Fruit fly (Drosophila melanogaster) whole organism, prepupa: ENCODE measurements around the gene Acp32CD.

Source experiments
- CG10631 ChIP-seq: fragments of 200-800 bp; sonication (Bioruptor generic); optimal IDR thresholded peaks from 2 replicates; lab custom pipeline; 2016; ENCODE audit warnings: missing biosample characterization, missing genetic modification characterization
- CG10669 ChIP-seq: fragments of 200-800 bp; sonication (Bioruptor generic); optimal IDR thresholded peaks from 3 replicates; lab custom pipeline; 2018; ENCODE audit warnings: missing biosample characterization, mild to moderate bottlenecking, missing genetic modification characterization, moderate library complexity
- CG11294 ChIP-seq: fragments of 200-800 bp; sonication (Bioruptor generic); IDR thresholded peaks from 2 replicates; pipeline ENCODE4 v1.3.6; 2022; ENCODE audit warnings: missing biosample characterization, missing genetic modification characterization
- CG11762 ChIP-seq: fragments of 200-800 bp; sonication (Bioruptor generic); optimal IDR thresholded peaks from 3 replicates; lab custom pipeline; 2016; ENCODE audit warnings: missing biosample characterization, missing genetic modification characterization; ENCODE audit not compliant: insufficient read depth
- CG11902 ChIP-seq: fragments of 200-800 bp; sonication (Bioruptor generic); optimal IDR thresholded peaks from 3 replicates; lab custom pipeline; 2016; ENCODE audit warnings: missing biosample characterization, missing genetic modification characterization
- CG15336 ChIP-seq: fragments of 200-800 bp; sonication (Bioruptor generic); IDR thresholded peaks from 2 replicates; pipeline ENCODE4 v1.3.6; 2022; ENCODE audit warnings: missing biosample characterization, missing genetic modification characterization
- CG16779 ChIP-seq: fragments of 200-800 bp; sonication (Bioruptor generic); optimal IDR thresholded peaks from 3 replicates; lab custom pipeline; 2017; ENCODE audit warnings: missing biosample characterization, mild to moderate bottlenecking, missing genetic modification characterization
- CG3032 ChIP-seq: fragments of 200-800 bp; optimal IDR thresholded peaks from 2 replicates; lab custom pipeline; 2019; ENCODE audit warnings: missing biosample characterization, mild to moderate bottlenecking, missing genetic modification characterization, moderate library complexity
- CG31627 ChIP-seq: fragments of 200-800 bp; sonication (Bioruptor generic); optimal IDR thresholded peaks from 3 replicates; lab custom pipeline; 2016; ENCODE audit warnings: missing biosample characterization, missing genetic modification characterization
- CG32006 ChIP-seq: fragments of 200-800 bp; sonication (Bioruptor generic); optimal IDR thresholded peaks from 3 replicates; lab custom pipeline; 2017; ENCODE audit warnings: missing biosample characterization, mild to moderate bottlenecking, missing genetic modification characterization
- CG34406 ChIP-seq: fragments of 200-800 bp; sonication (Bioruptor generic); optimal IDR thresholded peaks from 3 replicates; lab custom pipeline; 2016; ENCODE audit warnings: missing biosample characterization, missing genetic modification characterization
- CG3919 ChIP-seq: fragments of 200-800 bp; sonication (Bioruptor generic); optimal IDR thresholded peaks from 3 replicates; lab custom pipeline; 2016; ENCODE audit warnings: missing biosample characterization, missing genetic modification characterization
- CG4318 ChIP-seq: fragments of 200-800 bp; sonication (Bioruptor generic); optimal IDR thresholded peaks from 3 replicates; lab custom pipeline; 2017; ENCODE audit warnings: missing biosample characterization, mild to moderate bottlenecking, missing genetic modification characterization
- CG6163 ChIP-seq: fragments of 200-800 bp; sonication (Bioruptor generic); IDR thresholded peaks from 3 replicates; pipeline ENCODE4 v1.3.6; 2022; ENCODE audit warnings: missing biosample characterization, missing genetic modification characterization
- CG6276 ChIP-seq: fragments of 200-800 bp; sonication (Bioruptor generic); optimal IDR thresholded peaks from 2 replicates; lab custom pipeline; 2017; ENCODE audit warnings: missing biosample characterization, mild to moderate bottlenecking, missing genetic modification characterization
- CG6792 ChIP-seq: fragments of 200-800 bp; sonication (Bioruptor generic); optimal IDR thresholded peaks from 3 replicates; lab custom pipeline; 2016; ENCODE audit warnings: missing biosample characterization, missing genetic modification characterization
- CG6808 ChIP-seq: fragments of 200-800 bp; sonication (Bioruptor generic); optimal IDR thresholded peaks from 3 replicates; lab custom pipeline; 2017; ENCODE audit warnings: missing biosample characterization, missing genetic modification characterization, mild to moderate bottlenecking, moderate library complexity, missing genetic modification reagents
- CG6854 ChIP-seq: fragments of 200-800 bp; sonication (Bioruptor generic); optimal IDR thresholded peaks from 2 replicates; lab custom pipeline; 2017; ENCODE audit warnings: missing biosample characterization, mild to moderate bottlenecking, missing genetic modification characterization
- CG7368 ChIP-seq: fragments of 200-800 bp; sonication (Bioruptor generic); optimal IDR thresholded peaks from 3 replicates; lab custom pipeline; 2016; ENCODE audit warnings: missing biosample characterization, missing genetic modification characterization
- CG8119 ChIP-seq: fragments of 200-800 bp; sonication (Bioruptor generic); IDR thresholded peaks from 3 replicates; pipeline ENCODE4 v1.3.6; 2022; ENCODE audit warnings: missing biosample characterization, missing genetic modification characterization
- CG8632 ChIP-seq: fragments of 200-800 bp; sonication (Bioruptor generic); optimal IDR thresholded peaks from 3 replicates; lab custom pipeline; 2016; ENCODE audit warnings: missing biosample characterization, missing genetic modification characterization
- CG9139 ChIP-seq: fragments of 200-800 bp; sonication (Bioruptor generic); optimal IDR thresholded peaks from 3 replicates; lab custom pipeline; 2017; ENCODE audit warnings: missing biosample characterization, mild to moderate bottlenecking, missing genetic modification characterization
- Eip78C ChIP-seq: fragments of 200-800 bp; sonication (Bioruptor generic); peaks from one replicate; lab custom pipeline; 2016; ENCODE audit warnings: missing biosample characterization, missing genetic modification characterization
- Eip93F ChIP-seq: fragments of 200-800 bp; sonication (Bioruptor generic); optimal IDR thresholded peaks from 2 replicates; lab custom pipeline; 2016; ENCODE audit warnings: missing biosample characterization, mild to moderate bottlenecking, missing genetic modification characterization
- Ets96B ChIP-seq: fragments of 200-800 bp; optimal IDR thresholded peaks from 2 replicates; lab custom pipeline; 2019; ENCODE audit warnings: missing biosample characterization, mild to moderate bottlenecking, missing genetic modification characterization, moderate library complexity
- Gug ChIP-seq: fragments of 200-800 bp; sonication (Bioruptor generic); IDR thresholded peaks from 2 replicates; pipeline ENCODE4 v1.3.6; 2022; ENCODE audit warnings: missing biosample characterization, missing genetic modification characterization
- Hr38 ChIP-seq: sonication (Bioruptor generic); optimal IDR thresholded peaks from 2 replicates; lab custom pipeline; 2016; ENCODE audit warnings: missing biosample characterization, missing genetic modification characterization
- Hr39 ChIP-seq: fragments of 200-800 bp; sonication (Bioruptor generic); optimal IDR thresholded peaks from 2 replicates; lab custom pipeline; 2016; ENCODE audit warnings: missing biosample characterization, missing genetic modification characterization
- Hr4 ChIP-seq: fragments of 200-800 bp; sonication (Bioruptor generic); optimal IDR thresholded peaks from 3 replicates; lab custom pipeline; 2016; ENCODE audit warnings: missing biosample characterization, missing genetic modification characterization
- Lpt ChIP-seq: fragments of 200-800 bp; sonication (Bioruptor generic); optimal IDR thresholded peaks from 3 replicates; lab custom pipeline; 2016; ENCODE audit warnings: missing biosample characterization, missing genetic modification characterization
- Met ChIP-seq: fragments of 200-800 bp; sonication (Bioruptor generic); optimal IDR thresholded peaks from 3 replicates; lab custom pipeline; 2016; ENCODE audit warnings: missing biosample characterization, missing genetic modification characterization
- OdsH ChIP-seq: fragments of 200-800 bp; sonication (Bioruptor generic); optimal IDR thresholded peaks from 3 replicates; lab custom pipeline; 2016; ENCODE audit warnings: missing biosample characterization, missing genetic modification characterization
- Sox102F ChIP-seq: fragments of 200-800 bp; sonication (Bioruptor generic); optimal IDR thresholded peaks from 2 replicates; lab custom pipeline; 2016; ENCODE audit warnings: missing biosample characterization, mild to moderate bottlenecking, missing genetic modification characterization
- Sox15 ChIP-seq: fragments of 200-800 bp; sonication (Bioruptor generic); optimal IDR thresholded peaks from 3 replicates; lab custom pipeline; 2016; ENCODE audit warnings: missing biosample characterization, missing genetic modification characterization
- achi ChIP-seq: fragments of 200-800 bp; sonication (Bioruptor generic); optimal IDR thresholded peaks from 3 replicates; lab custom pipeline; 2016; ENCODE audit warnings: missing biosample characterization, missing genetic modification characterization
- acj6 ChIP-seq: fragments of 200-800 bp; sonication (Bioruptor generic); optimal IDR thresholded peaks from 3 replicates; lab custom pipeline; 2016; ENCODE audit warnings: missing biosample characterization, missing genetic modification characterization
- dac ChIP-seq: fragments of 200-800 bp; sonication (Bioruptor generic); optimal IDR thresholded peaks from 2 replicates; lab custom pipeline; 2017; ENCODE audit warnings: missing biosample characterization, mild to moderate bottlenecking, missing genetic modification characterization
- dsx ChIP-seq: fragments of 200-800 bp; optimal IDR thresholded peaks from 3 replicates; lab custom pipeline; 2019; ENCODE audit warnings: missing biosample characterization, mild to moderate bottlenecking, missing genetic modification characterization, moderate library complexity; ENCODE audit not compliant: poor library complexity, severe bottlenecking
- esn ChIP-seq: fragments of 200-800 bp; sonication (Bioruptor generic); optimal IDR thresholded peaks from 2 replicates; lab custom pipeline; 2016; ENCODE audit warnings: missing biosample characterization, mild to moderate bottlenecking, missing genetic modification characterization, moderate library complexity
- fd59A ChIP-seq: fragments of 200-800 bp; sonication (Bioruptor generic); optimal IDR thresholded peaks from 2 replicates; lab custom pipeline; 2017; ENCODE audit warnings: missing biosample characterization, mild to moderate bottlenecking, missing genetic modification characterization, missing genetic modification reagents
- net ChIP-seq: fragments of 200-800 bp; sonication (Bioruptor generic); optimal IDR thresholded peaks from 3 replicates; lab custom pipeline; 2016; ENCODE audit warnings: missing biosample characterization, missing genetic modification characterization
- salr ChIP-seq, 2 experiments: fragments of 200-800 bp; sonication (Bioruptor generic); optimal IDR thresholded peaks; 3 replicates each; lab custom pipeline; 2016 to 2018; ENCODE audit warnings: missing biosample characterization in 2 of 2, missing genetic modification characterization in 2 of 2, mild to moderate bottlenecking in 1 of 2
- ss ChIP-seq, 2 experiments: fragments of 200-800 bp; sonication (Bioruptor generic); optimal IDR thresholded peaks; 2 replicates in 1 of 2; 3 replicates in 1 of 2; lab custom pipeline; 2017 to 2018; ENCODE audit warnings: mild to moderate bottlenecking in 2 of 2, missing biosample characterization in 2 of 2, missing genetic modification characterization in 2 of 2, moderate library complexity in 1 of 2
- vri ChIP-seq: fragments of 200-800 bp; sonication (Bioruptor generic); optimal IDR thresholded peaks from 3 replicates; lab custom pipeline; 2016; ENCODE audit warnings: missing biosample characterization, mild to moderate bottlenecking, missing genetic modification characterization

Acp32CD gene

dm6 chr2L:11010999-11011398 lies 4.4 kb upstream of the Acp32CD start, which contains the start of the genes Art8 and dUTPase (continued):
- TF ChIP-seq esn (GFP tag; lab: Kevin White, UChicago) (peak; percentile 73), CG6808 (GFP tag; lab: Kevin White, UChicago) (no peak), Sox15 (GFP tag; lab: Kevin White, UChicago) (peak; percentile 35), Lpt (peak; percentile 12), Gug (no peak), Hr4 (GFP tag; lab: Kevin White, UChicago) (no peak), net (no peak), CG9139 (GFP tag; lab: Kevin White, UChicago) (no peak), CG32006 (GFP tag; lab: Kevin White, UChicago) (no peak), CG10669 (peak; percentile 38), dsx (GFP tag; lab: Kevin White, UChicago) (peak; percentile 52), CG11762 (GFP tag; lab: Kevin White, UChicago) (peak; percentile 39), CG4318 (GFP tag; lab: Kevin White, UChicago) (no peak), ss (GFP tag; optimal IDR thresholded peaks at IDR 0.05; lab: Kevin White, UChicago) (no peak), CG11902 (peak; percentile 19), acj6 (GFP tag; lab: Kevin White, UChicago) (peak; percentile 58), CG34406 (GFP tag; lab: Kevin White, UChicago) (peak; percentile 40), dac (GFP tag; lab: Kevin White, UChicago) (no peak), achi (GFP tag; lab: Kevin White, UChicago) (peak; percentile 60), CG7368 (GFP tag; lab: Kevin White, UChicago) (no peak), CG11294 (GFP tag; lab: Robert Waterston, UW) (no peak; the same call in 1 of the 2 replicates), CG6854 (GFP tag; lab: Kevin White, UChicago) (no peak)

dm6 chr2L:11014018-11014611 lies 1.3 kb upstream of the Acp32CD start:
- no peak for TF ChIP-seq Gug
- TF ChIP-seq CG34406 (GFP tag; lab: Kevin White, UChicago) = no peak
- no peak for TF ChIP-seq Met (GFP tag; lab: Kevin White, UChicago)
- no peak for TF ChIP-seq CG11762 (GFP tag; lab: Kevin White, UChicago)
- no peak for TF ChIP-seq vri
- no peak for TF ChIP-seq CG11294 (GFP tag; lab: Robert Waterston, UW)
- TF ChIP-seq CG11902 = no peak
- no peak for TF ChIP-seq CG10631 (GFP tag; lab: Kevin White, UChicago)

dm6 chr2L:11014671-11015070 lies 749 bp upstream of the Acp32CD start:
- TF ChIP-seq CG34406 (GFP tag; lab: Kevin White, UChicago) (peak; percentile 48), salr (GFP tag; optimal IDR thresholded peaks at IDR 0.05; lab: Kevin White, UChicago) (no peak), Eip93F (GFP tag; lab: Kevin White, UChicago) (no peak), fd59A (peak; percentile 21), Sox102F (no peak), CG6854 (GFP tag; lab: Kevin White, UChicago) (no peak), acj6 (GFP tag; lab: Kevin White, UChicago) (peak; percentile 60), Eip78C (peak; percentile 86), CG6163 (GFP tag; lab: Robert Waterston, UW) (peak; percentile 20; the same call in 1 of the 3 replicates), CG3919 (GFP tag; lab: Kevin White, UChicago) (peak; percentile 20), CG31627 (GFP tag; lab: Kevin White, UChicago) (no peak), CG11294 (GFP tag; lab: Robert Waterston, UW) (no peak), Hr39 (GFP tag; lab: Kevin White, UChicago) (no peak), achi (GFP tag; lab: Kevin White, UChicago) (peak; percentile 66), CG10669 (peak; percentile 32), CG6276 (GFP tag; lab: Kevin White, UChicago) (no peak), CG3032 (peak; percentile 39), Ets96B (tag; lab: Kevin White, UChicago) (peak; percentile 58), ss (GFP tag; optimal IDR thresholded peaks at IDR 0.05; lab: Kevin White, UChicago) (peak; percentile 37 to 42), CG6808 (GFP tag; lab: Kevin White, UChicago) (peak; percentile 69), CG8632 (peak; percentile 41), Gug (no peak), CG10631 (GFP tag; lab: Kevin White, UChicago) (peak; percentile 60), CG32006 (GFP tag; lab: Kevin White, UChicago) (peak; percentile 75), OdsH (GFP tag; lab: Kevin White, UChicago) (peak; percentile 49), Hr38 (GFP tag; lab: Kevin White, UChicago) (no peak), dac (GFP tag; lab: Kevin White, UChicago) (no peak), CG15336 (GFP tag; lab: Robert Waterston, UW) (peak; percentile 60), CG6792 (GFP tag; lab: Kevin White, UChicago) (peak; percentile 40), esn (GFP tag; lab: Kevin White, UChicago) (peak; percentile 62), CG9139 (GFP tag; lab: Kevin White, UChicago) (no peak), CG8119 (GFP tag; lab: Robert Waterston, UW) (peak; percentile 64; the same call in 2 of the 3 replicates), CG16779 (tag; lab: Kevin White, UChicago) (no peak)
